Fruit fly (Drosophila melanogaster) whole organism, embryonic: ENCODE results near the gene SIDL.

Source experiments
- Asciz ChIP-seq: fragments of 200-800 bp; sonication (Bioruptor generic); optimal IDR thresholded peaks from 2 replicates; lab custom pipeline; 2017; ENCODE audit warnings: missing biosample characterization, mild to moderate bottlenecking, missing genetic modification characterization, missing genetic modification reagents
- BEAF-32 ChIP-seq: fragments of 200-800 bp; sonication (Bioruptor generic); optimal IDR thresholded peaks from 3 replicates; lab custom pipeline; 2017; ENCODE audit warnings: missing biosample characterization, missing genetic modification characterization, mild to moderate bottlenecking, moderate library complexity, missing genetic modification reagents
- Blimp-1 ChIP-seq: fragments of 200-800 bp; sonication (Bioruptor generic); optimal IDR thresholded peaks from 3 replicates; lab custom pipeline; 2018; ENCODE audit warnings: missing biosample characterization, missing genetic modification characterization, mild to moderate bottlenecking, moderate library complexity, missing genetic modification reagents
- CG10267 ChIP-seq: fragments of 200-800 bp; sonication (Bioruptor generic); optimal IDR thresholded peaks from 2 replicates; lab custom pipeline; 2018; ENCODE audit warnings: missing biosample characterization, mild to moderate bottlenecking, missing genetic modification characterization, moderate library complexity
- CG11456 ChIP-seq: fragments of 200-800 bp; sonication (Bioruptor generic); IDR thresholded peaks from 3 replicates; pipeline ENCODE4 v1.3.6; 2022; ENCODE audit warnings: missing biosample characterization, missing genetic modification characterization
- CG11560 ChIP-seq: fragments of 200-800 bp; sonication (Bioruptor generic); IDR thresholded peaks from 3 replicates; pipeline ENCODE4 v1.3.6; 2022; ENCODE audit warnings: missing biosample characterization, missing genetic modification characterization
- CG12391 ChIP-seq: fragments of 200-800 bp; sonication (Bioruptor generic); optimal IDR thresholded peaks from 3 replicates; lab custom pipeline; 2018; ENCODE audit warnings: missing biosample characterization, mild to moderate bottlenecking, missing genetic modification characterization, moderate library complexity
- CG13424 ChIP-seq: fragments of 200-800 bp; sonication (Bioruptor generic); optimal IDR thresholded peaks from 2 replicates; lab custom pipeline; 2019; ENCODE audit warnings: missing biosample characterization, mild to moderate bottlenecking, missing genetic modification characterization, moderate library complexity
- CG13894 ChIP-seq: fragments of 200-800 bp; sonication (Bioruptor generic); optimal IDR thresholded peaks from 3 replicates; lab custom pipeline; 2018; ENCODE audit warnings: missing biosample characterization, mild to moderate bottlenecking, missing genetic modification characterization, moderate library complexity
- CG16813 ChIP-seq: fragments of 200-800 bp; sonication (Bioruptor generic); IDR thresholded peaks from 3 replicates; pipeline ENCODE4 v1.3.6; 2022; ENCODE audit warnings: missing biosample characterization, missing genetic modification characterization; ENCODE audit not compliant: partially characterized antibody
- CG17186 ChIP-seq: fragments of 200-800 bp; sonication (Bioruptor generic); optimal IDR thresholded peaks from 3 replicates; lab custom pipeline; 2017; ENCODE audit warnings: missing biosample characterization, missing genetic modification reagents, missing genetic modification characterization
- CG2199 ChIP-seq: fragments of 200-800 bp; sonication (Bioruptor generic); IDR thresholded peaks from 3 replicates; pipeline ENCODE4 v1.3.6; 2022; ENCODE audit warnings: missing biosample characterization, missing genetic modification characterization
- CG32767 ChIP-seq: fragments of 200-800 bp; sonication (Bioruptor generic); IDR thresholded peaks from 2 replicates; pipeline ENCODE4 v1.3.6; 2022; ENCODE audit warnings: missing biosample characterization, missing genetic modification characterization
- CG33557 ChIP-seq: fragments of 200-800 bp; sonication (Bioruptor generic); optimal IDR thresholded peaks from 2 replicates; lab custom pipeline; 2019; ENCODE audit warnings: missing biosample characterization, mild to moderate bottlenecking, missing genetic modification characterization, moderate library complexity
- CG5245 ChIP-seq: fragments of 200-800 bp; sonication (Bioruptor generic); optimal IDR thresholded peaks from 3 replicates; lab custom pipeline; 2016; ENCODE audit warnings: missing biosample characterization, missing genetic modification characterization
- CG8089 ChIP-seq: fragments of 200-800 bp; sonication (Bioruptor generic); optimal IDR thresholded peaks from 3 replicates; lab custom pipeline; 2016; ENCODE audit warnings: missing biosample characterization, missing genetic modification characterization
- CG9817 ChIP-seq: fragments of 200-800 bp; sonication (Bioruptor generic); optimal IDR thresholded peaks from 2 replicates; lab custom pipeline; 2018; ENCODE audit warnings: missing biosample characterization, mild to moderate bottlenecking, missing genetic modification characterization, moderate library complexity
- Dll ChIP-seq: fragments of 200-800 bp; sonication (Bioruptor generic); IDR thresholded peaks from 4 replicates; pipeline ENCODE4 v1.3.6; 2022; ENCODE audit warnings: missing biosample characterization, missing genetic modification characterization; ENCODE audit not compliant: partially characterized antibody
- Doc2 ChIP-seq: fragments of 200-800 bp; sonication (Bioruptor generic); IDR thresholded peaks from 2 replicates; pipeline ENCODE4 v1.3.6; 2022; ENCODE audit warnings: missing biosample characterization, missing genetic modification characterization
- Fer1 ChIP-seq: fragments of 200-800 bp; sonication (Bioruptor generic); optimal IDR thresholded peaks from 2 replicates; lab custom pipeline; 2017; ENCODE audit warnings: missing biosample characterization, mild to moderate bottlenecking, missing genetic modification characterization
- Kr ChIP-seq: fragments of 200-800 bp; sonication (Bioruptor generic); optimal IDR thresholded peaks from 2 replicates; lab custom pipeline; 2017; ENCODE audit warnings: missing biosample characterization, mild to moderate bottlenecking, missing genetic modification characterization
- Mad ChIP-seq: fragments of 200-800 bp; sonication (Bioruptor generic); optimal IDR thresholded peaks from 2 replicates; lab custom pipeline; 2016; ENCODE audit warnings: missing biosample characterization, missing genetic modification characterization
- Nf-YB ChIP-seq: fragments of 200-800 bp; sonication (Bioruptor generic); optimal IDR thresholded peaks from 3 replicates; lab custom pipeline; 2019; ENCODE audit warnings: missing biosample characterization, mild to moderate bottlenecking, missing genetic modification characterization, moderate library complexity
- Ptx1 ChIP-seq: fragments of 200-800 bp; sonication (Bioruptor generic); IDR thresholded peaks from 2 replicates; pipeline ENCODE4 v1.3.6; 2022; ENCODE audit warnings: missing biosample characterization, missing genetic modification characterization
- Side ChIP-seq: fragments of 200-800 bp; sonication (Bioruptor generic); optimal IDR thresholded peaks from 2 replicates; lab custom pipeline; 2016; ENCODE audit warnings: missing biosample characterization, missing genetic modification characterization
- Sry-δ ChIP-seq: fragments of 200-800 bp; sonication (Bioruptor generic); optimal IDR thresholded peaks from 2 replicates; lab custom pipeline; 2016; ENCODE audit warnings: missing biosample characterization, missing genetic modification characterization
- ap ChIP-seq: fragments of 200-800 bp; sonication (Bioruptor generic); IDR thresholded peaks from 2 replicates; pipeline ENCODE4 v1.3.6; 2022; ENCODE audit warnings: missing biosample characterization, missing genetic modification characterization
- ash1 ChIP-seq: fragments of 200-800 bp; sonication (Bioruptor generic); optimal IDR thresholded peaks from 2 replicates; lab custom pipeline; 2018; ENCODE audit warnings: missing biosample characterization, mild to moderate bottlenecking, missing genetic modification characterization
- az2 ChIP-seq: fragments of 200-800 bp; sonication (Bioruptor generic); optimal IDR thresholded peaks from 3 replicates; lab custom pipeline; 2016; ENCODE audit warnings: missing biosample characterization, missing genetic modification characterization
- crol ChIP-seq: fragments of 200-800 bp; sonication (Bioruptor generic); IDR thresholded peaks from 2 replicates; pipeline ENCODE4 v1.3.6; 2022; ENCODE audit warnings: missing biosample characterization, missing genetic modification characterization
- fd102C ChIP-seq: fragments of 200-800 bp; sonication (Bioruptor generic); optimal IDR thresholded peaks from 2 replicates; lab custom pipeline; 2018; ENCODE audit warnings: missing biosample characterization, mild to moderate bottlenecking, missing genetic modification characterization, moderate library complexity
- gro ChIP-seq: fragments of 200-800 bp; sonication (Bioruptor generic); optimal IDR thresholded peaks from 2 replicates; lab custom pipeline; 2016; ENCODE audit warnings: missing biosample characterization, missing genetic modification characterization
- gsb-n ChIP-seq: fragments of 200-800 bp; sonication (Bioruptor generic); optimal IDR thresholded peaks from 3 replicates; lab custom pipeline; 2018; ENCODE audit warnings: missing biosample characterization, mild to moderate bottlenecking, missing genetic modification characterization
- lilli ChIP-seq: fragments of 200-800 bp; sonication (Bioruptor generic); optimal IDR thresholded peaks from 3 replicates; lab custom pipeline; 2016; ENCODE audit warnings: missing biosample characterization, missing genetic modification characterization
- lov ChIP-seq, 2 experiments: fragments of 200-800 bp in 1 of 2; fragments of >200 bp in 1 of 2; sonication (Bioruptor generic) in 1 of 2; IDR thresholded peaks in 1 of 2; optimal IDR thresholded peaks in 1 of 2; 2 replicates in 1 of 2; 3 replicates in 1 of 2; pipeline versions ENCODE4 v1.3.6 to Lab custom; 2017 to 2022; ENCODE audit warnings: missing biosample characterization in 1 of 2, missing genetic modification characterization in 1 of 2
- mirr ChIP-seq: fragments of 200-800 bp; sonication (Bioruptor generic); optimal IDR thresholded peaks from 3 replicates; lab custom pipeline; 2018; ENCODE audit warnings: missing biosample characterization, mild to moderate bottlenecking, missing genetic modification characterization
- mld ChIP-seq: fragments of 200-800 bp; sonication (Bioruptor generic); IDR thresholded peaks from 3 replicates; pipeline ENCODE4 v1.3.6; 2022; ENCODE audit warnings: missing biosample characterization, missing genetic modification characterization; ENCODE audit not compliant: partially characterized antibody
- nau ChIP-seq: fragments of 200-800 bp; sonication (Bioruptor generic); optimal IDR thresholded peaks from 3 replicates; lab custom pipeline; 2017; ENCODE audit warnings: missing biosample characterization, mild to moderate bottlenecking, missing genetic modification characterization, missing genetic modification reagents
- nmo ChIP-seq: fragments of 200-800 bp; sonication (Bioruptor generic); optimal IDR thresholded peaks from 2 replicates; lab custom pipeline; 2018; ENCODE audit warnings: missing biosample characterization, mild to moderate bottlenecking, missing genetic modification characterization, moderate library complexity
- sc ChIP-seq, 3 experiments: fragments of >200 bp in 2 of 3; fragments of 200-800 bp in 1 of 3; sonication (Bioruptor generic) in 1 of 3; optimal IDR thresholded peaks; 2 replicates in 2 of 3; 3 replicates in 1 of 3; lab custom pipeline; 2017; ENCODE audit warnings: mild to moderate bottlenecking in 1 of 3, missing biosample characterization in 1 of 3, missing genetic modification characterization in 1 of 3, missing genetic modification reagents in 1 of 3
- sima ChIP-seq: fragments of 200-800 bp; sonication (Bioruptor generic); optimal IDR thresholded peaks from 2 replicates; lab custom pipeline; 2016; ENCODE audit warnings: missing biosample characterization, missing genetic modification characterization
- sna ChIP-seq: fragments of 200-800 bp; sonication (Bioruptor generic); IDR thresholded peaks from 2 replicates; pipeline ENCODE4 v1.3.6; 2022; ENCODE audit warnings: missing biosample characterization, missing genetic modification characterization; ENCODE audit not compliant: partially characterized antibody
- sqz ChIP-seq: fragments of 200-800 bp; sonication (Bioruptor generic); optimal IDR thresholded peaks from 3 replicates; lab custom pipeline; 2018; ENCODE audit warnings: missing biosample characterization, mild to moderate bottlenecking, missing genetic modification characterization
- ssp ChIP-seq: fragments of 200-800 bp; sonication (Bioruptor generic); IDR thresholded peaks from 2 replicates; pipeline ENCODE4 v1.3.6; 2022; ENCODE audit warnings: missing biosample characterization, missing genetic modification characterization
- tx ChIP-seq: fragments of 200-800 bp; sonication (Bioruptor generic); optimal IDR thresholded peaks from 2 replicates; lab custom pipeline; 2016; ENCODE audit warnings: missing biosample characterization, missing genetic modification characterization
- vfl ChIP-seq: fragments of 200-800 bp; sonication (Bioruptor generic); optimal IDR thresholded peaks from 2 replicates; lab custom pipeline; 2016; ENCODE audit warnings: missing biosample characterization, missing genetic modification characterization
- wor ChIP-seq: fragments of 200-800 bp; sonication (Bioruptor generic); IDR thresholded peaks from 2 replicates; pipeline ENCODE4 v1.3.6; 2022; ENCODE audit warnings: missing biosample characterization, missing genetic modification characterization
- yki ChIP-seq: fragments of >200 bp; optimal IDR thresholded peaks from 3 replicates; lab custom pipeline; 2018
- zen2 ChIP-seq: fragments of 200-800 bp; sonication (Bioruptor generic); IDR thresholded peaks from 3 replicates; pipeline ENCODE4 v1.3.6; 2022; ENCODE audit warnings: missing biosample characterization, missing genetic modification characterization; ENCODE audit not compliant: partially characterized antibody

Gene SIDL

DNA sequence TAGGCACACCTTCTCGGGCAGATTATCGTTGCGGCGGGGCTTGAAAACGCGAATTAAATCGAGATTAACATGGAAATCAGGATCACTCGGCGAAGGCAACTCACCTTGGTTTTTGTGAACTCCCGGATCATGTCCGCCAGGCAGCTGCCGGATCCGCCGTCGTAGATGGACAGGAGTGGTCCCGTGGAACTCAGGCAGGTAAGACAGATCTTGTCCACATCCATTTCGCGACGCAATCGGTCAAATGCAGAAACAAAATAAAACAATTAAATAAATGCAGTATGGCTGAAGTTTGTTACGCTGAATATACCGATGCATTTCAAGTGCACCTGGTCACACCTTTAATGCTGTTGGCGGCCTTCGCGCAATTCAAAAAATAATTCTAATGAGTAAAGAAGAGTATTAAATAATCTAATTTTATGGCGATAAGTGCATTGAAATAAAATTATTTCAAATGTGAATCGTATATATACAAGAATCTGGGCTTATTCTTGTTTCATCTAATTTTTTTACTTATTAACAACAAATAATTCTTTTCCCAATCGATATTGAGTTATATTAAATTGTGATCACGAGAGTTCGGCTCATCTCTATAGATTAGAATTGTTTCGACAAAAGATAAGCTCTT, 5.2 kb downstream of the SIDL start, which contains the start of the genes CG6654 and CG4210 (continued):
- TF ChIP-seq CG12391 (tag; lab: Kevin White, UChicago), result peak; percentile 43
- no peak for TF ChIP-seq sqz (GFP tag; lab: Kevin White, UChicago)
- TF ChIP-seq zen2 (GFP tag; lab: Robert Waterston, UW), result no peak
- no peak; the same call in 1 of the 3 replicates for TF ChIP-seq CG16813 (GFP tag; lab: Robert Waterston, UW)
- no peak for TF ChIP-seq Blimp-1 (GFP tag; lab: Kevin White, UChicago)
- no peak for TF ChIP-seq Kr (GFP tag; lab: Kevin White, UChicago)
- TF ChIP-seq CG13894 (tag; lab: Kevin White, UChicago), result no peak
- TF ChIP-seq CG2199 (GFP tag; lab: Robert Waterston, UW), result no peak
- TF ChIP-seq mld (GFP tag; lab: Robert Waterston, UW), result no peak
- no peak for TF ChIP-seq CG11456 (GFP tag; lab: Robert Waterston, UW)
- no peak for TF ChIP-seq Mad (GFP tag; lab: Kevin White, UChicago)
- TF ChIP-seq ap (GFP tag; lab: Robert Waterston, UW), result no peak
- no peak for TF ChIP-seq Ptx1 (GFP tag; lab: Robert Waterston, UW)
- TF ChIP-seq CG11560 (tag; lab: Robert Waterston, UW), result no peak
- no peak for TF ChIP-seq Side (GFP tag; lab: Kevin White, UChicago)
- no peak for TF ChIP-seq crol (GFP tag; lab: Robert Waterston, UW)
- no peak for TF ChIP-seq fd102C (GFP tag; lab: Kevin White, UChicago)
- peak; percentile 58 for TF ChIP-seq CG10267 (tag; lab: Kevin White, UChicago)
- peak; percentile 78 for TF ChIP-seq BEAF-32 (GFP tag; lab: Kevin White, UChicago)
- no peak for TF ChIP-seq CG5245 (GFP tag; lab: Kevin White, UChicago)
- peak; percentile 8 for TF ChIP-seq CG13424 (tag; lab: Kevin White, UChicago)
- TF ChIP-seq ash1 (GFP tag; lab: Kevin White, UChicago), result no peak
- no peak for TF ChIP-seq Doc2
- no peak for TF ChIP-seq mirr (GFP tag; lab: Kevin White, UChicago)
- no peak for TF ChIP-seq yki
- no peak for TF ChIP-seq CG32767
- no peak for TF ChIP-seq nau
- TF ChIP-seq CG8089 (GFP tag; lab: Kevin White, UChicago), result no peak
- TF ChIP-seq tx, result no peak
- peak; percentile 69 for TF ChIP-seq Dll (GFP tag; lab: Robert Waterston, UW)
- no peak for TF ChIP-seq sc (optimal IDR thresholded peaks at IDR 0.05; lab: Kevin White, UChicago)
- no peak for TF ChIP-seq sc (GFP tag; optimal IDR thresholded peaks at IDR 0.05; lab: Kevin White, UChicago)
- no peak for TF ChIP-seq CG33557 (GFP tag; lab: Kevin White, UChicago)
- TF ChIP-seq wor, result no peak
- no peak for TF ChIP-seq lov (optimal IDR thresholded peaks at IDR 0.05; lab: Kevin White, UChicago)
- no peak for TF ChIP-seq lov (GFP tag; IDR thresholded peaks at IDR 0.05; lab: Robert Waterston, UW)
- TF ChIP-seq az2 (GFP tag; lab: Kevin White, UChicago), result no peak
- peak; percentile 1 for TF ChIP-seq Asciz (GFP tag; lab: Kevin White, UChicago)
- TF ChIP-seq gro (GFP tag; lab: Kevin White, UChicago), result peak; percentile 33
- no peak for TF ChIP-seq CG9817
- TF ChIP-seq gsb-n (tag; lab: Kevin White, UChicago), result no peak
- TF ChIP-seq sna (GFP tag; lab: Robert Waterston, UW), result no peak
- TF ChIP-seq vfl (GFP tag; lab: Kevin White, UChicago), result no peak
- no peak for TF ChIP-seq ssp (GFP tag; lab: Robert Waterston, UW)
- peak; percentile 74 for TF ChIP-seq Sry-δ (GFP tag; lab: Kevin White, UChicago)
- TF ChIP-seq Nf-YB (GFP tag; lab: Kevin White, UChicago), result no peak
- peak; percentile 31 for TF ChIP-seq lilli (GFP tag; lab: Kevin White, UChicago)
- no peak for TF ChIP-seq sima (GFP tag; lab: Kevin White, UChicago)
- TF ChIP-seq Fer1 (GFP tag; lab: Kevin White, UChicago), result peak; percentile 30
- no peak for TF ChIP-seq CG17186 (GFP tag; lab: Kevin White, UChicago)
- TF ChIP-seq nmo (GFP tag; lab: Kevin White, UChicago), result peak; percentile 56
